Fruit fly (Drosophila melanogaster) whole organism, adult: ENCODE measurements around the gene kon.

Experiments used
- CG5204 ChIP-seq: fragments of 200-800 bp; sonication (Bioruptor generic); optimal IDR thresholded peaks from 2 replicates; lab custom pipeline; 2016; ENCODE audit warnings: missing biosample characterization, missing genetic modification characterization
- CG7045 ChIP-seq: fragments of 200-800 bp; sonication (Bioruptor generic); optimal IDR thresholded peaks from 2 replicates; lab custom pipeline; 2017; ENCODE audit warnings: missing biosample characterization, mild to moderate bottlenecking, missing genetic modification characterization
- Hr96 ChIP-seq: fragments of 200-800 bp; sonication (Bioruptor generic); optimal IDR thresholded peaks from 2 replicates; lab custom pipeline; 2016; ENCODE audit warnings: missing biosample characterization, missing genetic modification characterization
- bab1 ChIP-seq: fragments of 200-800 bp; sonication (Bioruptor generic); optimal IDR thresholded peaks from 3 replicates; lab custom pipeline; 2019; ENCODE audit warnings: missing biosample characterization, mild to moderate bottlenecking, missing genetic modification characterization, moderate library complexity
- cic ChIP-seq: fragments of 200-800 bp; sonication (Bioruptor generic); optimal IDR thresholded peaks from 2 replicates; lab custom pipeline; 2017; ENCODE audit warnings: missing biosample characterization, mild to moderate bottlenecking, missing genetic modification characterization, moderate library complexity
- pad ChIP-seq: fragments of 200-800 bp; sonication (Bioruptor generic); optimal IDR thresholded peaks from 3 replicates; lab custom pipeline; 2017; ENCODE audit warnings: missing biosample characterization, missing genetic modification characterization, mild to moderate bottlenecking, moderate library complexity, missing genetic modification reagents
- tj ChIP-seq: fragments of 200-800 bp; sonication (Bioruptor generic); optimal IDR thresholded peaks from 3 replicates; lab custom pipeline; 2017; ENCODE audit warnings: missing biosample characterization, mild to moderate bottlenecking, missing genetic modification characterization, moderate library complexity
- toe ChIP-seq: fragments of 200-800 bp; sonication (Bioruptor generic); optimal IDR thresholded peaks from 2 replicates; lab custom pipeline; 2016; ENCODE audit warnings: missing biosample characterization, missing genetic modification characterization

DNA sequence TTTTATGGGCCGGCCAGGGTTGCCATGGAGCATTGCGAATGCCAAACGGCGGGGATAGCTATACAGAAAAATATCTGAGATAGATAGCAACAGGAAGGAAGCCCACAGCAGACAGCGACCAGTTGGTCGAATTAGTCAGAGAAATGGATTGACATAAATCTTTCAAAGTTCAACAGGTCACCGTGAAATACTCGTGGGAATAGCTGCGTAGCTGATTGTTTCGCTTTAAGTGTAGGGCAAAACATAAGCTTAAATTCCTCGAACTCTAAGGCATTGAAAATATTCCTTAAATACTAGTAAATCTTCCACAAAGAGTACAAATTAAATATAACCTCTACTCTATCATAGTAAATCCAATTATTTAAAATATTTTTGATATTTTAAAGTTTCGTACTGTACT is 3.9 kb downstream of the kon start:
- TF ChIP-seq CG7045 (no peak), toe (no peak), pad (GFP tag; lab: Kevin White, UChicago) (no peak), CG5204 (no peak), tj (GFP tag; lab: Kevin White, UChicago) (no peak), bab1 (GFP tag; lab: Kevin White, UChicago) (no peak), Hr96 (GFP tag; lab: Kevin White, UChicago) (no peak), cic (GFP tag; lab: Kevin White, UChicago) (no peak)
